Fruit fly (Drosophila melanogaster) whole organism, embryonic: Measurements from ENCODE around the gene Ccdc58.

ENCODE experiments used
- Atf3 ChIP-seq: fragments of 200-800 bp; sonication (Bioruptor generic); optimal IDR thresholded peaks from 3 replicates; lab custom pipeline; 2016; ENCODE audit warnings: missing biosample characterization, missing genetic modification characterization
- B-H2 ChIP-seq: fragments of 200-800 bp; sonication (Bioruptor generic); optimal IDR thresholded peaks from 2 replicates; lab custom pipeline; 2018; ENCODE audit warnings: missing biosample characterization, mild to moderate bottlenecking, missing genetic modification characterization
- CG11093 ChIP-seq: fragments of 200-800 bp; sonication (Bioruptor generic); IDR thresholded peaks from 3 replicates; pipeline ENCODE4 v1.3.6; 2022; ENCODE audit warnings: missing biosample characterization, missing genetic modification characterization
- CG11504 ChIP-seq: fragments of 200-800 bp; sonication (Bioruptor generic); optimal IDR thresholded peaks from 3 replicates; lab custom pipeline; 2019; ENCODE audit warnings: missing biosample characterization, mild to moderate bottlenecking, missing genetic modification characterization, moderate library complexity
- CG12769 ChIP-seq: fragments of 200-800 bp; sonication (Bioruptor generic); optimal IDR thresholded peaks from 2 replicates; lab custom pipeline; 2019; ENCODE audit warnings: missing biosample characterization, mild to moderate bottlenecking, missing genetic modification characterization, moderate library complexity
- CG13296 ChIP-seq: fragments of 200-800 bp; sonication (Bioruptor generic); optimal IDR thresholded peaks from 3 replicates; lab custom pipeline; 2018; ENCODE audit warnings: missing biosample characterization, mild to moderate bottlenecking, missing genetic modification characterization
- CG13424 ChIP-seq: fragments of 200-800 bp; sonication (Bioruptor generic); optimal IDR thresholded peaks from 2 replicates; lab custom pipeline; 2019; ENCODE audit warnings: missing biosample characterization, mild to moderate bottlenecking, missing genetic modification characterization, moderate library complexity
- CG14050 ChIP-seq: fragments of 200-800 bp; sonication (Bioruptor generic); IDR thresholded peaks from 3 replicates; pipeline ENCODE4 v1.3.6; 2022; ENCODE audit warnings: missing biosample characterization, missing genetic modification characterization
- CG14441 ChIP-seq: fragments of 200-800 bp; sonication (Bioruptor generic); IDR thresholded peaks from 2 replicates; pipeline ENCODE4 v1.3.6; 2022; ENCODE audit warnings: missing biosample characterization, missing genetic modification characterization
- CG15073 ChIP-seq: fragments of 200-800 bp; sonication (Bioruptor generic); optimal IDR thresholded peaks from 2 replicates; lab custom pipeline; 2016; ENCODE audit warnings: missing biosample characterization, missing genetic modification characterization
- CG2116 ChIP-seq: fragments of 200-800 bp; sonication (Bioruptor generic); optimal IDR thresholded peaks from 3 replicates; lab custom pipeline; 2018; ENCODE audit warnings: missing biosample characterization, mild to moderate bottlenecking, missing genetic modification characterization
- CG2199 ChIP-seq: fragments of 200-800 bp; sonication (Bioruptor generic); IDR thresholded peaks from 3 replicates; pipeline ENCODE4 v1.3.6; 2022; ENCODE audit warnings: missing biosample characterization, missing genetic modification characterization
- CG30431 ChIP-seq: fragments of 200-800 bp; sonication (Bioruptor generic); optimal IDR thresholded peaks from 2 replicates; lab custom pipeline; 2017; ENCODE audit warnings: missing biosample characterization, missing genetic modification characterization
- CG32772 ChIP-seq: fragments of 200-800 bp; sonication (Bioruptor generic); IDR thresholded peaks from 2 replicates; pipeline ENCODE4 v1.3.6; 2022; ENCODE audit warnings: missing biosample characterization, missing genetic modification characterization
- CG34422 ChIP-seq: fragments of 200-800 bp; sonication (Bioruptor generic); IDR thresholded peaks from 3 replicates; pipeline ENCODE4 v1.3.6; 2022; ENCODE audit warnings: missing biosample characterization, missing genetic modification characterization
- CG3726 ChIP-seq: fragments of 200-800 bp; sonication (Bioruptor generic); IDR thresholded peaks from 3 replicates; pipeline ENCODE4, ENCODE4 v1.3.6; 2022; ENCODE audit warnings: missing biosample characterization, missing genetic modification characterization
- CG4328 ChIP-seq: fragments of 200-800 bp; sonication (Bioruptor generic); optimal IDR thresholded peaks from 3 replicates; lab custom pipeline; 2017; ENCODE audit warnings: missing biosample characterization, missing genetic modification reagents, missing genetic modification characterization
- CG8281 ChIP-seq: fragments of 200-800 bp; sonication (Bioruptor generic); optimal IDR thresholded peaks from 2 replicates; lab custom pipeline; 2018; ENCODE audit warnings: missing biosample characterization, mild to moderate bottlenecking, missing genetic modification characterization, moderate library complexity
- CG8478 ChIP-seq: fragments of >200 bp; optimal IDR thresholded peaks from 2 replicates; lab custom pipeline; 2018
- CG9797 ChIP-seq: fragments of 200-800 bp; sonication (Bioruptor generic); optimal IDR thresholded peaks from 3 replicates; lab custom pipeline; 2018; ENCODE audit warnings: missing biosample characterization, mild to moderate bottlenecking, missing genetic modification characterization
- CTCF ChIP-seq: fragments of 200-800 bp; sonication (Bioruptor generic); optimal IDR thresholded peaks from 2 replicates; lab custom pipeline; 2017; ENCODE audit warnings: missing biosample characterization, mild to moderate bottlenecking, missing genetic modification characterization, moderate library complexity
- Dek ChIP-seq: fragments of 200-800 bp; sonication (Bioruptor generic); optimal IDR thresholded peaks from 3 replicates; lab custom pipeline; 2019; ENCODE audit warnings: missing biosample characterization, mild to moderate bottlenecking, missing genetic modification characterization, moderate library complexity
- Hsf ChIP-seq: fragments of 200-800 bp; sonication (Bioruptor generic); optimal IDR thresholded peaks from 3 replicates; lab custom pipeline; 2016; ENCODE audit warnings: missing biosample characterization, missing genetic modification characterization
- MTF-1 ChIP-seq: fragments of 200-800 bp; sonication (Bioruptor generic); optimal IDR thresholded peaks from 2 replicates; lab custom pipeline; 2018; ENCODE audit warnings: missing biosample characterization, mild to moderate bottlenecking, missing genetic modification characterization, borderline replicate concordance
- Optix ChIP-seq: fragments of 200-800 bp; sonication (Bioruptor generic); IDR thresholded peaks from 3 replicates; pipeline ENCODE4 v1.3.6; 2022; ENCODE audit warnings: missing biosample characterization, missing genetic modification characterization
- Side ChIP-seq: fragments of 200-800 bp; sonication (Bioruptor generic); optimal IDR thresholded peaks from 2 replicates; lab custom pipeline; 2016; ENCODE audit warnings: missing biosample characterization, missing genetic modification characterization
- Sin3A ChIP-seq: fragments of >200 bp; optimal IDR thresholded peaks from 2 replicates; lab custom pipeline; 2018
- Sox102F ChIP-seq: fragments of 200-800 bp; sonication (Bioruptor generic); optimal IDR thresholded peaks from 2 replicates; lab custom pipeline; 2018; ENCODE audit warnings: missing biosample characterization, mild to moderate bottlenecking, missing genetic modification characterization, moderate library complexity
- cato ChIP-seq: fragments of 200-800 bp; sonication (Bioruptor generic); optimal IDR thresholded peaks from 2 replicates; lab custom pipeline; 2016; ENCODE audit warnings: missing biosample characterization, missing genetic modification characterization, borderline replicate concordance
- croc ChIP-seq: fragments of 200-800 bp; sonication (Bioruptor generic); conservative IDR thresholded peaks from 3 replicates; pipeline ENCODE4 v1.3.6; 2022; ENCODE audit warnings: missing biosample characterization, missing genetic modification characterization
- dan ChIP-seq: fragments of 200-800 bp; sonication (Bioruptor generic); IDR thresholded peaks from 2 replicates; pipeline ENCODE4 v1.3.6; 2022; ENCODE audit warnings: missing biosample characterization, missing genetic modification characterization
- dysf ChIP-seq: fragments of 200-800 bp; sonication (Bioruptor generic); IDR thresholded peaks from 3 replicates; pipeline ENCODE4 v1.3.6; 2022; ENCODE audit warnings: missing biosample characterization, missing genetic modification characterization
- grn ChIP-seq: fragments of 200-800 bp; sonication (Bioruptor generic); optimal IDR thresholded peaks from 3 replicates; lab custom pipeline; 2017; ENCODE audit warnings: missing biosample characterization, missing genetic modification characterization
- klu ChIP-seq: fragments of 200-800 bp; sonication (Bioruptor generic); IDR thresholded peaks from 2 replicates; pipeline ENCODE4 v1.3.6; 2022; ENCODE audit warnings: missing biosample characterization, missing genetic modification characterization
- lbe ChIP-seq: fragments of 200-800 bp; sonication (Bioruptor generic); optimal IDR thresholded peaks from 2 replicates; lab custom pipeline; 2016; ENCODE audit warnings: missing biosample characterization, mild to moderate bottlenecking, missing genetic modification characterization
- lola ChIP-seq, 3 experiments: fragments of >200 bp in 2 of 3; fragments of 200-800 bp in 1 of 3; sonication (Bioruptor generic) in 1 of 3; optimal IDR thresholded peaks; 2 replicates each; lab custom pipeline; 2017 to 2019; ENCODE audit warnings: missing biosample characterization in 3 of 3, missing genetic modification characterization in 3 of 3, mild to moderate bottlenecking in 1 of 3, moderate library complexity in 1 of 3
- nom ChIP-seq: fragments of 200-800 bp; sonication (Bioruptor generic); optimal IDR thresholded peaks from 2 replicates; lab custom pipeline; 2017; ENCODE audit warnings: missing biosample characterization, missing genetic modification characterization, mild to moderate bottlenecking, moderate library complexity, missing genetic modification reagents
- pum ChIP-seq: fragments of 200-800 bp; sonication (Bioruptor generic); optimal IDR thresholded peaks from 2 replicates; lab custom pipeline; 2016; ENCODE audit warnings: missing biosample characterization, missing genetic modification characterization
- pzg ChIP-seq: fragments of 200-800 bp; sonication (Bioruptor generic); optimal IDR thresholded peaks from 3 replicates; lab custom pipeline; 2018; ENCODE audit warnings: missing biosample characterization, mild to moderate bottlenecking, missing genetic modification characterization, moderate library complexity
- slou ChIP-seq: fragments of 200-800 bp; sonication (Bioruptor generic); optimal IDR thresholded peaks from 3 replicates; lab custom pipeline; 2016; ENCODE audit warnings: missing biosample characterization, missing genetic modification characterization
- sug ChIP-seq: fragments of 200-800 bp; optimal IDR thresholded peaks from 2 replicates; lab custom pipeline; 2019; ENCODE audit warnings: missing biosample characterization, mild to moderate bottlenecking, missing genetic modification characterization, moderate library complexity
- tup ChIP-seq: fragments of 200-800 bp; sonication (Bioruptor generic); optimal IDR thresholded peaks from 2 replicates; lab custom pipeline; 2016; ENCODE audit warnings: missing biosample characterization, mild to moderate bottlenecking, missing genetic modification characterization, moderate library complexity

Ccdc58 gene

DNA sequence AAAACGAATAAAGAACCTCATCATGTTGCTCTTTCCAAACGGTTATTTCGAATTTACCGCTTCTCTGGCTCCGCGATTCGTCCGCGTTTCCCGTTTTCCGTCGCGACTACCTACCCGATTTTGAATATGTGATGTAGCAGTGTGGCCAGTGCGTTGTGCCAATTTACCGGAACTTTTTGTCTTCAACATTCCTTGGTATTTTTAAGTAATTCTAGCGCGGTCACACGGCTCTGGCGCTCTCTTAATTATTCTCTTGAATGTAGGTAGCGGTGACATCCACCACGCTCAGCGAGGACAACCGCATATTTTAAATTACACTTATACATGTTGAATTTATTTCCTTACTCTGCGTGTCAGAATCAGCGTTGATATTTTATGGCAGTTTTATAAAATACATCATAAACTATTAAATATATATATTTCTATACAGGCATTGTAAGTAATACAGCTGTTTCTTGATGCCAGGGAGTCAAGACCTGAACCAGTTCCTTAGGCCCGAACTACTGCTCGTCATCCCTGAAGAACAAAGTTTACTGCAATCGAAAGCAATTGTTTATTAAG is 11.5 kb upstream of the Ccdc58 start, which contains the start of the genes CG42637, Gyc76C and SREBP (continued):
- TF ChIP-seq Sin3A (lab: Kevin White, UChicago) (peak; percentile 47), MTF-1 (GFP tag; lab: Kevin White, UChicago) (peak; percentile 46), CG3726 (no peak), nom (no peak), lola (GFP tag; optimal IDR thresholded peaks at IDR 0.05; lab: Kevin White, UChicago) (no peak), pzg (GFP tag; lab: Kevin White, UChicago) (peak; percentile 93), CG14050 (GFP tag; lab: Robert Waterston, UW) (no peak), CG14441 (GFP tag; lab: Robert Waterston, UW) (no peak), croc (GFP tag; lab: Robert Waterston, UW) (no peak), slou (GFP tag; lab: Kevin White, UChicago) (no peak), CG13296 (GFP tag; lab: Kevin White, UChicago) (no peak), CG9797 (GFP tag; lab: Kevin White, UChicago) (peak; percentile 96), tup (GFP tag; lab: Kevin White, UChicago) (no peak), Hsf (GFP tag; lab: Kevin White, UChicago) (peak; percentile 28), CG8281 (no peak), klu (GFP tag; lab: Robert Waterston, UW) (no peak), CG32772 (no peak), sug (tag; lab: Kevin White, UChicago) (peak; percentile 34), Optix (GFP tag; lab: Robert Waterston, UW) (no peak), lbe (GFP tag; lab: Kevin White, UChicago) (peak; percentile 47), Dek (tag; lab: Kevin White, UChicago) (peak; percentile 30), CG11093 (no peak), CG4328 (no peak), dan (GFP tag; lab: Robert Waterston, UW) (no peak), CG8478 (lab: Kevin White, UChicago) (no peak), dysf (GFP tag; lab: Robert Waterston, UW) (no peak), CG30431 (GFP tag; lab: Kevin White, UChicago) (no peak), CG34422 (no peak), Side (GFP tag; lab: Kevin White, UChicago) (peak; percentile 6), CG11504 (tag; lab: Kevin White, UChicago) (peak; percentile 35), CG12769 (tag; lab: Kevin White, UChicago) (no peak), CG15073 (GFP tag; lab: Kevin White, UChicago) (no peak), CG2199 (GFP tag; lab: Robert Waterston, UW) (no peak), pum (GFP tag; lab: Kevin White, UChicago) (no peak), Atf3 (no peak), B-H2 (GFP tag; lab: Kevin White, UChicago) (peak; percentile 51), grn (GFP tag; lab: Kevin White, UChicago) (no peak), CG2116 (peak; percentile 69), cato (no peak), CTCF (GFP tag; lab: Kevin White, UChicago) (peak; percentile 75), CG13424 (tag; lab: Kevin White, UChicago) (no peak), Sox102F (GFP tag; lab: Kevin White, UChicago) (no peak)
